Worm (Caenorhabditis elegans): Measurements from ENCODE around the gene dhc-4.

ce11 chrIII:10945537-10945936 lies 24.2 kb upstream of the dhc-4 start:
- TF ChIP-seq flt-1 (GFP tag; IDR thresholded peaks at IDR 0.05) (no peak), cog-1 (tag; optimal IDR thresholded peaks at IDR 0.05) (no peak), ref-1 (GFP tag; conservative IDR thresholded peaks at IDR 0.05) (no peak), ztf-23 (GFP tag; IDR thresholded peaks at IDR 0.05) (no peak), klf-2 (GFP tag; conservative IDR thresholded peaks at IDR 0.05) (no peak), T22C8.4 (GFP tag; IDR thresholded peaks at IDR 0.05) (no peak), ztf-29 (GFP tag; IDR thresholded peaks at IDR 0.05) (no peak), tab-1 (GFP tag; IDR thresholded peaks at IDR 0.05) (no peak), med-1 (GFP tag; optimal IDR thresholded peaks at IDR 0.05; ENCODE audit: insufficient read depth) (no peak)

All from whole organism, midembryonic.